Fruit fly (Drosophila melanogaster) whole organism, adult: ENCODE data around the gene CG8673.

ENCODE experiments used
- CG11617 ChIP-seq: fragments of 200-800 bp; sonication (Bioruptor generic); optimal IDR thresholded peaks from 2 replicates; lab custom pipeline; 2017; ENCODE audit warnings: mild to moderate bottlenecking, missing biosample characterization, missing genetic modification reagents, missing genetic modification characterization
- CG12768 ChIP-seq: fragments of 200-800 bp; sonication (Bioruptor generic); optimal IDR thresholded peaks from 2 replicates; lab custom pipeline; 2017; ENCODE audit warnings: missing biosample characterization, missing genetic modification characterization, mild to moderate bottlenecking, moderate library complexity, missing genetic modification reagents
- CG14711 ChIP-seq: fragments of 200-800 bp; sonication (Bioruptor generic); optimal IDR thresholded peaks from 2 replicates; lab custom pipeline; 2018; ENCODE audit warnings: missing biosample characterization, mild to moderate bottlenecking, missing genetic modification characterization, moderate library complexity
- CG1620 ChIP-seq: fragments of 200-800 bp; sonication (Bioruptor generic); optimal IDR thresholded peaks from 2 replicates; lab custom pipeline; 2016; ENCODE audit warnings: missing biosample characterization, missing genetic modification characterization
- CG33017 ChIP-seq: fragments of 200-800 bp; sonication (Bioruptor generic); optimal IDR thresholded peaks from 2 replicates; lab custom pipeline; 2018; ENCODE audit warnings: missing biosample characterization, mild to moderate bottlenecking, missing genetic modification characterization, moderate library complexity
- CG5204 ChIP-seq: fragments of 200-800 bp; sonication (Bioruptor generic); optimal IDR thresholded peaks from 2 replicates; lab custom pipeline; 2016; ENCODE audit warnings: missing biosample characterization, missing genetic modification characterization
- CG7045 ChIP-seq: fragments of 200-800 bp; sonication (Bioruptor generic); optimal IDR thresholded peaks from 2 replicates; lab custom pipeline; 2017; ENCODE audit warnings: missing biosample characterization, mild to moderate bottlenecking, missing genetic modification characterization
- CG7101 ChIP-seq: fragments of 200-800 bp; sonication (Bioruptor generic); optimal IDR thresholded peaks from 2 replicates; lab custom pipeline; 2018; ENCODE audit warnings: missing biosample characterization, mild to moderate bottlenecking, missing genetic modification characterization, moderate library complexity
- Clk ChIP-seq: fragments of 200-800 bp; sonication (Bioruptor generic); optimal IDR thresholded peaks from 2 replicates; lab custom pipeline; 2017; ENCODE audit warnings: missing biosample characterization, missing genetic modification characterization
- Crg-1 ChIP-seq: fragments of 200-800 bp; sonication (Bioruptor generic); optimal IDR thresholded peaks from 2 replicates; lab custom pipeline; 2016; ENCODE audit warnings: missing biosample characterization, missing genetic modification characterization
- Hr96 ChIP-seq: fragments of 200-800 bp; sonication (Bioruptor generic); optimal IDR thresholded peaks from 2 replicates; lab custom pipeline; 2016; ENCODE audit warnings: missing biosample characterization, missing genetic modification characterization
- Mnt ChIP-seq: fragments of 200-800 bp; sonication (Bioruptor generic); optimal IDR thresholded peaks from 2 replicates; lab custom pipeline; 2016; ENCODE audit warnings: missing biosample characterization, mild to moderate bottlenecking, missing genetic modification characterization
- bab1 ChIP-seq: fragments of 200-800 bp; sonication (Bioruptor generic); optimal IDR thresholded peaks from 3 replicates; lab custom pipeline; 2019; ENCODE audit warnings: missing biosample characterization, mild to moderate bottlenecking, missing genetic modification characterization, moderate library complexity
- cic ChIP-seq: fragments of 200-800 bp; sonication (Bioruptor generic); optimal IDR thresholded peaks from 2 replicates; lab custom pipeline; 2017; ENCODE audit warnings: missing biosample characterization, mild to moderate bottlenecking, missing genetic modification characterization, moderate library complexity
- cnc ChIP-seq, 2 experiments: fragments of >200 bp; optimal IDR thresholded peaks; 2 replicates each; lab custom pipeline; 2017
- kay ChIP-seq: fragments of 200-800 bp; sonication (Bioruptor generic); peaks from one replicate; lab custom pipeline; 2016; ENCODE audit warnings: missing biosample characterization, missing genetic modification characterization, borderline replicate concordance
- ovo ChIP-seq: fragments of 200-800 bp; sonication (Bioruptor generic); optimal IDR thresholded peaks from 2 replicates; lab custom pipeline; 2016; ENCODE audit warnings: missing biosample characterization, missing genetic modification characterization
- pad ChIP-seq: fragments of 200-800 bp; sonication (Bioruptor generic); optimal IDR thresholded peaks from 3 replicates; lab custom pipeline; 2017; ENCODE audit warnings: missing biosample characterization, missing genetic modification characterization, mild to moderate bottlenecking, moderate library complexity, missing genetic modification reagents
- tj ChIP-seq: fragments of 200-800 bp; sonication (Bioruptor generic); optimal IDR thresholded peaks from 3 replicates; lab custom pipeline; 2017; ENCODE audit warnings: missing biosample characterization, mild to moderate bottlenecking, missing genetic modification characterization, moderate library complexity
- toe ChIP-seq: fragments of 200-800 bp; sonication (Bioruptor generic); optimal IDR thresholded peaks from 2 replicates; lab custom pipeline; 2016; ENCODE audit warnings: missing biosample characterization, missing genetic modification characterization

CG8673 gene

dm6 chr2L:8084349-8085203 is 39.6 kb upstream of the CG8673 start:
- TF ChIP-seq pad (GFP tag; lab: Kevin White, UChicago) (peak; percentile 79), CG7101 (tag; lab: Kevin White, UChicago) (no peak), Mnt (no peak), Clk (GFP tag; lab: Kevin White, UChicago) (peak; percentile 15), Hr96 (GFP tag; lab: Kevin White, UChicago) (no peak), cic (GFP tag; lab: Kevin White, UChicago) (no peak), toe (GFP tag; lab: Kevin White, UChicago) (no peak), CG5204 (GFP tag; lab: Kevin White, UChicago) (no peak), CG1620 (GFP tag; lab: Kevin White, UChicago) (no peak), CG33017 (no peak), cnc (optimal IDR thresholded peaks at IDR 0.05; lab: Kevin White, UChicago) (no peak), CG12768 (no peak), Crg-1 (GFP tag; lab: Kevin White, UChicago) (no peak), CG11617 (no peak), tj (GFP tag; lab: Kevin White, UChicago) (no peak), CG7045 (GFP tag; lab: Kevin White, UChicago) (no peak), kay (GFP tag; lab: Kevin White, UChicago) (no peak)

- TF ChIP-seq ovo (GFP tag; lab: Kevin White, UChicago) (no peak), pad (GFP tag; lab: Kevin White, UChicago) (no peak), cnc (optimal IDR thresholded peaks at IDR 0.05; lab: Kevin White, UChicago) (no peak), CG7101 (tag; lab: Kevin White, UChicago) (no peak), CG1620 (GFP tag; lab: Kevin White, UChicago) (no peak), toe (GFP tag; lab: Kevin White, UChicago) (no peak), kay (GFP tag; lab: Kevin White, UChicago) (no peak), cic (GFP tag; lab: Kevin White, UChicago) (no peak), CG14711 (tag; lab: Kevin White, UChicago) (no peak), CG7045 (GFP tag; lab: Kevin White, UChicago) (no peak), CG12768 (no peak), CG5204 (GFP tag; lab: Kevin White, UChicago) (no peak), bab1 (GFP tag; lab: Kevin White, UChicago) (no peak), CG33017 (no peak), Clk (GFP tag; lab: Kevin White, UChicago) (no peak), Hr96 (GFP tag; lab: Kevin White, UChicago) (no peak), CG11617 (no peak), Mnt (no peak)
These were observed 38.5 kb upstream of the CG8673 start for dm6 chr2L:8085466-8086164.

dm6 chr2L:8086736-8087467 is 37.2 kb upstream of the CG8673 start:
- TF ChIP-seq Hr96 (GFP tag; lab: Kevin White, UChicago), result no peak
- no peak for TF ChIP-seq toe (GFP tag; lab: Kevin White, UChicago)
- peak; percentile 55 for TF ChIP-seq CG11617
- peak; percentile 38 for TF ChIP-seq CG7101 (tag; lab: Kevin White, UChicago)
- TF ChIP-seq tj (GFP tag; lab: Kevin White, UChicago), result peak; percentile 2
- peak; percentile 52 for TF ChIP-seq CG12768
- TF ChIP-seq Clk (GFP tag; lab: Kevin White, UChicago), result peak; percentile 18
- peak; percentile 27 for TF ChIP-seq Mnt
- TF ChIP-seq CG33017, result peak; percentile 48
- TF ChIP-seq kay (GFP tag; lab: Kevin White, UChicago), result peak; percentile 93
- peak; percentile 21 for TF ChIP-seq CG7045 (GFP tag; lab: Kevin White, UChicago)
- no peak for TF ChIP-seq ovo (GFP tag; lab: Kevin White, UChicago)
- peak; percentile 25 for TF ChIP-seq CG14711 (tag; lab: Kevin White, UChicago)
- peak; percentile 21 for TF ChIP-seq cic (GFP tag; lab: Kevin White, UChicago)

dm6 chr2L:8087468-8087789 is 36.7 kb upstream of the CG8673 start:
- TF ChIP-seq CG11617 (peak; percentile 10), kay (GFP tag; lab: Kevin White, UChicago) (peak; percentile 68), tj (GFP tag; lab: Kevin White, UChicago) (no peak), cnc (optimal IDR thresholded peaks at IDR 0.05; lab: Kevin White, UChicago) (peak in 1 of 2 experiments; percentile 44)

dm6 chr2L:8088025-8088789 is 35.9 kb upstream of the CG8673 start:
- TF ChIP-seq CG12768 (peak; percentile 36), CG7045 (GFP tag; lab: Kevin White, UChicago) (no peak), CG1620 (GFP tag; lab: Kevin White, UChicago) (no peak), Clk (GFP tag; lab: Kevin White, UChicago) (no peak), kay (GFP tag; lab: Kevin White, UChicago) (no peak), cic (GFP tag; lab: Kevin White, UChicago) (peak; percentile 61), CG14711 (tag; lab: Kevin White, UChicago) (peak; percentile 24), bab1 (GFP tag; lab: Kevin White, UChicago) (peak; percentile 21), CG33017 (peak; percentile 62), CG11617 (peak; percentile 55), cnc (optimal IDR thresholded peaks at IDR 0.05; lab: Kevin White, UChicago) (no peak), Mnt (peak; percentile 63), ovo (GFP tag; lab: Kevin White, UChicago) (no peak), Crg-1 (GFP tag; lab: Kevin White, UChicago) (no peak), CG5204 (GFP tag; lab: Kevin White, UChicago) (no peak), pad (GFP tag; lab: Kevin White, UChicago) (no peak), toe (GFP tag; lab: Kevin White, UChicago) (no peak), Hr96 (GFP tag; lab: Kevin White, UChicago) (no peak), tj (GFP tag; lab: Kevin White, UChicago) (peak; percentile 80), CG7101 (tag; lab: Kevin White, UChicago) (no peak)
